Worm (Caenorhabditis elegans) whole organism, L3 larva: ENCODE data around the gene rars-2.

ENCODE experiments used
- R02D3.7 ChIP-seq: fragments of 150-350 bp; optimal IDR thresholded peaks from 2 replicates; lab custom pipeline; 2014; ENCODE audit warnings: missing biosample characterization, missing genetic modification characterization
- ZK546.5 ChIP-seq: sonication (generic microtip); optimal IDR thresholded peaks from 2 replicates; lab custom pipeline; 2017; ENCODE audit warnings: missing biosample characterization, missing genetic modification characterization
- aly-2 ChIP-seq: fragments of 150-350 bp; optimal IDR thresholded peaks from 2 replicates; lab custom pipeline; 2014; ENCODE audit warnings: missing biosample characterization, missing genetic modification characterization
- ceh-16 ChIP-seq: sonication (generic microtip); optimal IDR thresholded peaks from 2 replicates; lab custom pipeline; 2017; ENCODE audit warnings: missing biosample characterization, missing genetic modification characterization
- ceh-9 ChIP-seq: sonication (generic microtip); optimal IDR thresholded peaks from 2 replicates; lab custom pipeline; 2018; ENCODE audit warnings: missing biosample characterization, missing genetic modification characterization
- daf-12 ChIP-seq: fragments of 150-350 bp; optimal IDR thresholded peaks from 2 replicates; lab custom pipeline; 2014; ENCODE audit warnings: missing biosample characterization, missing genetic modification reagents, missing genetic modification characterization
- egl-27 ChIP-seq: sonication (generic microtip); optimal IDR thresholded peaks from 4 replicates; lab custom pipeline; 2017; ENCODE audit warnings: missing biosample characterization, missing genetic modification reagents, missing genetic modification characterization
- egl-5 ChIP-seq: fragments of 150-350 bp; optimal IDR thresholded peaks from 2 replicates; lab custom pipeline; 2017; ENCODE audit warnings: missing biosample characterization, missing genetic modification reagents, missing genetic modification characterization, inconsistent platforms
- elt-2 ChIP-seq: sonication (generic microtip); optimal IDR thresholded peaks from 2 replicates; lab custom pipeline; 2016; ENCODE audit warnings: missing genetic modification reagents, mild to moderate bottlenecking, missing genetic modification characterization, missing compliant biosample characterization
- elt-3 ChIP-seq, 3 experiments: fragments of 150-350 bp in 1 of 3; sonication (generic microtip) in 2 of 3; optimal IDR thresholded peaks; 2 replicates in 2 of 3; 4 replicates in 1 of 3; lab custom pipeline; 2014 to 2017; ENCODE audit warnings: missing biosample characterization in 3 of 3, missing genetic modification characterization in 3 of 3
- eor-1 ChIP-seq, 2 experiments: fragments of 150-350 bp; optimal IDR thresholded peaks; 2 replicates each; lab custom pipeline; 2014 to 2018; ENCODE audit warnings: missing biosample characterization in 2 of 2, missing genetic modification characterization in 2 of 2
- fos-1 ChIP-seq: fragments of 150-350 bp; optimal IDR thresholded peaks from 2 replicates; lab custom pipeline; 2014; ENCODE audit warnings: missing biosample characterization, missing genetic modification characterization
- jun-1 ChIP-seq: fragments of 150-350 bp; optimal IDR thresholded peaks from 2 replicates; lab custom pipeline; 2014; ENCODE audit warnings: missing biosample characterization, missing genetic modification reagents, missing genetic modification characterization
- lin-15B ChIP-seq: fragments of 150-350 bp; optimal IDR thresholded peaks from 2 replicates; lab custom pipeline; 2014; ENCODE audit warnings: missing biosample characterization, missing genetic modification characterization
- lin-39 ChIP-seq: fragments of 150-350 bp; optimal IDR thresholded peaks from 2 replicates; lab custom pipeline; 2018; ENCODE audit warnings: missing biosample characterization, missing genetic modification reagents, missing genetic modification characterization
- lsy-12 ChIP-seq: sonication (generic microtip); optimal IDR thresholded peaks from 2 replicates; lab custom pipeline; 2016; ENCODE audit warnings: mild to moderate bottlenecking, missing genetic modification characterization, missing compliant biosample characterization
- mdl-1 ChIP-seq: fragments of 150-350 bp; optimal IDR thresholded peaks from 2 replicates; lab custom pipeline; 2014; ENCODE audit warnings: missing biosample characterization, missing genetic modification characterization
- nfya-1 ChIP-seq: sonication (generic microtip); optimal IDR thresholded peaks from 2 replicates; lab custom pipeline; 2017; ENCODE audit warnings: missing genetic modification characterization, mild to moderate bottlenecking, missing compliant biosample characterization, antibody characterized with exemption, moderate library complexity; ENCODE audit not compliant: insufficient read depth
- nhr-11 ChIP-seq: fragments of 150-350 bp; optimal IDR thresholded peaks from 2 replicates; lab custom pipeline; 2014; ENCODE audit warnings: missing biosample characterization, missing genetic modification characterization
- nhr-12 ChIP-seq: fragments of 150-350 bp; optimal IDR thresholded peaks from 2 replicates; lab custom pipeline; 2014; ENCODE audit warnings: missing biosample characterization, missing genetic modification characterization
- nhr-23 ChIP-seq: fragments of 150-350 bp; optimal IDR thresholded peaks from 2 replicates; lab custom pipeline; 2014; ENCODE audit warnings: missing biosample characterization, missing genetic modification reagents, missing genetic modification characterization
- nhr-237 ChIP-seq: fragments of 150-350 bp; optimal IDR thresholded peaks from 2 replicates; lab custom pipeline; 2014; ENCODE audit warnings: missing biosample characterization, missing genetic modification characterization
- nhr-25 ChIP-seq: sonication (generic microtip); optimal IDR thresholded peaks from 2 replicates; lab custom pipeline; 2017; ENCODE audit warnings: missing biosample characterization, missing genetic modification characterization
- nhr-28 ChIP-seq: fragments of 150-350 bp; optimal IDR thresholded peaks from 2 replicates; lab custom pipeline; 2014; ENCODE audit warnings: missing biosample characterization, missing genetic modification characterization
- nhr-43 ChIP-seq: sonication (generic microtip); optimal IDR thresholded peaks from 2 replicates; lab custom pipeline; 2016; ENCODE audit warnings: mild to moderate bottlenecking, missing genetic modification characterization, missing compliant biosample characterization; ENCODE audit not compliant: poor library complexity, severe bottlenecking
- nhr-67 ChIP-seq: fragments of 150-350 bp; optimal IDR thresholded peaks from 2 replicates; lab custom pipeline; 2014; ENCODE audit warnings: missing biosample characterization, missing genetic modification characterization
- pha-4 ChIP-seq: fragments of 150-350 bp; optimal IDR thresholded peaks from 2 replicates; lab custom pipeline; 2014; ENCODE audit warnings: missing biosample characterization, missing genetic modification reagents, missing genetic modification characterization
- pqm-1 ChIP-seq: fragments of 150-350 bp; optimal IDR thresholded peaks from 2 replicates; lab custom pipeline; 2017; ENCODE audit warnings: missing biosample characterization, missing genetic modification characterization, inconsistent platforms
- sea-2 ChIP-seq: fragments of 150-350 bp; sonication (generic microtip); optimal IDR thresholded peaks from 4 replicates; lab custom pipeline; 2014; ENCODE audit warnings: missing biosample characterization, missing genetic modification reagents, missing genetic modification characterization
- skn-1 ChIP-seq: fragments of 150-350 bp; optimal IDR thresholded peaks from 2 replicates; lab custom pipeline; 2014; ENCODE audit warnings: missing biosample characterization, missing genetic modification characterization
- tbx-2 ChIP-seq: sonication (generic microtip); optimal IDR thresholded peaks from 2 replicates; lab custom pipeline; 2016; ENCODE audit warnings: mild to moderate bottlenecking, missing genetic modification characterization, missing compliant biosample characterization
- ztf-11 ChIP-seq: fragments of 150-350 bp; optimal IDR thresholded peaks from 2 replicates; lab custom pipeline; 2014; ENCODE audit warnings: missing biosample characterization, missing genetic modification characterization
- ztf-4 ChIP-seq: fragments of 150-350 bp; optimal IDR thresholded peaks from 2 replicates; lab custom pipeline; 2014; ENCODE audit warnings: missing biosample characterization, missing genetic modification characterization

rars-2 gene

ce11 chrII:6125259-6125658 is at the start of gene rars-2:
TSS of gene rars-2 (plus strand) at chrII:6125559.
- peak; percentile 11 for TF ChIP-seq nhr-43 (tag; lab: Kevin White, UChicago)
- TF ChIP-seq ceh-16 (tag; lab: Kevin White, UChicago) = no peak

ce11 chrII:6077604-6078003 is 47.8 kb upstream of the rars-2 start, which contains the start of gene H12I13.6:
TSS of gene H12I13.6 (plus strand) at chrII:6077904.
- TF ChIP-seq elt-3 (tag; optimal IDR thresholded peaks at IDR 0.05; lab: Kevin White, UChicago) = no peak
- TF ChIP-seq nhr-23 (tag; lab: Kevin White, UChicago) = no peak
- TF ChIP-seq pqm-1 (tag; lab: Kevin White, UChicago) = no peak
- no peak for TF ChIP-seq lin-39 (tag; lab: Kevin White, UChicago)
- no peak for TF ChIP-seq tbx-2 (tag; lab: Kevin White, UChicago)
- TF ChIP-seq pha-4 (tag; lab: Kevin White, UChicago) = no peak
- TF ChIP-seq ZK546.5 (tag; lab: Kevin White, UChicago) = no peak

ce11 chrII:6080743-6081142 is 44.6 kb upstream of the rars-2 start, which contains the start of gene fbf-1:
TSS of gene fbf-1 (minus strand) at chrII:6080843.
- no peak for TF ChIP-seq daf-12 (tag; lab: Kevin White, UChicago)
- TF ChIP-seq ztf-11 (tag; lab: Kevin White, UChicago) = no peak
- TF ChIP-seq eor-1 (tag; optimal IDR thresholded peaks at IDR 0.05; lab: Kevin White, UChicago) = no peak
- TF ChIP-seq ZK546.5 (tag; lab: Kevin White, UChicago) = no peak
- TF ChIP-seq aly-2 = no peak
- no peak for TF ChIP-seq elt-3 (tag; optimal IDR thresholded peaks at IDR 0.05; lab: Kevin White, UChicago)
- TF ChIP-seq fos-1 (tag; lab: Kevin White, UChicago) = no peak
- no peak for TF ChIP-seq tbx-2 (tag; lab: Kevin White, UChicago)
- TF ChIP-seq elt-2 (tag; lab: Kevin White, UChicago) = no peak
- TF ChIP-seq pha-4 (tag; lab: Kevin White, UChicago) = no peak
- TF ChIP-seq sea-2 = no peak
- no peak for TF ChIP-seq nhr-12
- TF ChIP-seq R02D3.7 (tag; lab: Kevin White, UChicago) = no peak
- no peak for TF ChIP-seq ceh-16 (tag; lab: Kevin White, UChicago)

ce11 chrII:6082620-6083019 is 42.7 kb upstream of the rars-2 start, which contains the start of gene F21H12.3:
TSS of gene F21H12.3 (plus strand) at chrII:6082920.
- no peak for TF ChIP-seq elt-3 (tag; optimal IDR thresholded peaks at IDR 0.05; lab: Kevin White, UChicago)
- TF ChIP-seq jun-1 (tag; lab: Kevin White, UChicago) = no peak
- TF ChIP-seq lsy-12 (tag; lab: Kevin White, UChicago) = no peak
- TF ChIP-seq ceh-9 (tag; lab: Kevin White, UChicago) = no peak
- no peak for TF ChIP-seq egl-5 (tag; lab: Kevin White, UChicago)
- TF ChIP-seq daf-12 (tag; lab: Kevin White, UChicago) = no peak
- TF ChIP-seq eor-1 (tag; optimal IDR thresholded peaks at IDR 0.05; lab: Kevin White, UChicago) = no peak
- no peak for TF ChIP-seq R02D3.7 (tag; lab: Kevin White, UChicago)
- no peak for TF ChIP-seq mdl-1 (tag; lab: Kevin White, UChicago)
- TF ChIP-seq lin-15B (tag; lab: Kevin White, UChicago) = no peak
- TF ChIP-seq egl-27 (tag; lab: Kevin White, UChicago) = no peak
- no peak for TF ChIP-seq nhr-67 (tag; lab: Kevin White, UChicago)
- TF ChIP-seq nhr-28 (tag; lab: Kevin White, UChicago) = no peak
- no peak for TF ChIP-seq nhr-237 (tag; lab: Kevin White, UChicago)
- TF ChIP-seq ztf-4 (tag; lab: Kevin White, UChicago) = no peak
- no peak for TF ChIP-seq skn-1 (tag; lab: Kevin White, UChicago)
- no peak for TF ChIP-seq nhr-11 (tag; lab: Kevin White, UChicago)
- TF ChIP-seq nhr-25 (tag; lab: Kevin White, UChicago) = no peak
- no peak for TF ChIP-seq nfya-1 (tag; lab: Kevin White, UChicago)
- TF ChIP-seq ztf-11 (tag; lab: Kevin White, UChicago) = no peak

- TF ChIP-seq elt-2 (tag; lab: Kevin White, UChicago) (peak; percentile 35), jun-1 (tag; lab: Kevin White, UChicago) (no peak)
Observed at ce11 chrII:6091380-6091779, 34.0 kb upstream of the rars-2 start, which contains the start of the genes fbf-2 and nspg-3. TSS of gene fbf-2 (minus strand) at chrII:6091480. TSS of gene nspg-3 (plus strand) at chrII:6091767.
